Fruit fly (Drosophila melanogaster) whole organism: Measurements from ENCODE around the gene Ork1.

Source experiments
- CG8478 ChIP-seq: fragments of >200 bp; optimal IDR thresholded peaks from 2 replicates; lab custom pipeline; 2018; ENCODE audit warnings: inconsistent platforms
- Dll ChIP-seq: fragments of >200 bp; optimal IDR thresholded peaks from 2 replicates; lab custom pipeline; 2017
- EcR ChIP-seq, 2 experiments: fragments of >200 bp; optimal IDR thresholded peaks; 2 replicates each; lab custom pipeline; 2017; ENCODE audit warnings: missing biosample characterization in 2 of 2, missing genetic modification characterization in 2 of 2, missing genetic modification reagents in 2 of 2
- pan ChIP-seq: fragments of >200 bp; optimal IDR thresholded peaks from 2 replicates; lab custom pipeline; 2017
- usp ChIP-seq: fragments of >200 bp; optimal IDR thresholded peaks from 2 replicates; lab custom pipeline; 2017; ENCODE audit warnings: missing biosample characterization, missing genetic modification characterization, mixed read lengths

dm6 chrX:10838962-10839361 lies 52.1 kb downstream of the Ork1 start, which contains the start of gene CG15210:
- no peak for TF ChIP-seq usp (GFP tag; lab: Kevin White, UChicago)
- TF ChIP-seq pan (lab: Kevin White, UChicago), result no peak
- no peak for TF ChIP-seq EcR (GFP tag; optimal IDR thresholded peaks at IDR 0.05; lab: Kevin White, UChicago)
- no peak for TF ChIP-seq Dll (lab: Kevin White, UChicago)
- no peak for TF ChIP-seq CG8478
